Worm (Caenorhabditis elegans): ENCODE measurements around the gene ral-1.
A peak's percentile ranks its signal among the peaks of the same experiment; 100 is the strongest.

Gene ral-1

ce11 chrIII:3271682-3272081 is 39.4 kb upstream of the ral-1 start (continued):
- TF ChIP-seq pha-2 (tag; optimal IDR thresholded peaks at IDR 0.05) (no peak), hlh-15 (tag; optimal IDR thresholded peaks at IDR 0.05) (no peak), C38D4.7 (GFP tag; optimal IDR thresholded peaks at IDR 0.05) (peak; percentile 18), unc-3 (GFP tag; conservative IDR thresholded peaks at IDR 0.05) (no peak), unc-3 (tag; optimal IDR thresholded peaks at IDR 0.05) (no peak), madf-2 (tag; optimal IDR thresholded peaks at IDR 0.05) (peak; percentile 47), ceh-22 (tag; optimal IDR thresholded peaks at IDR 0.05) (no peak), tbx-2 (tag; optimal IDR thresholded peaks at IDR 0.05) (peak; percentile 85), pha-4 (tag; optimal IDR thresholded peaks at IDR 0.05) (no peak), pat-9 (tag; optimal IDR thresholded peaks at IDR 0.05) (no peak), ceh-18 (tag; optimal IDR thresholded peaks at IDR 0.05) (peak; percentile 79), ztf-16 (tag; optimal IDR thresholded peaks at IDR 0.05) (peak; percentile 46), ceh-48 (tag; optimal IDR thresholded peaks at IDR 0.05) (no peak), Y22D7AL.16 (tag; optimal IDR thresholded peaks at IDR 0.05) (no peak), lin-11 (tag; optimal IDR thresholded peaks at IDR 0.05) (no peak), fax-1 (tag; optimal IDR thresholded peaks at IDR 0.05) (no peak), unc-86 (tag; optimal IDR thresholded peaks at IDR 0.05) (no peak), gmeb-2 (tag; optimal IDR thresholded peaks at IDR 0.05) (no peak), odd-2 (tag; optimal IDR thresholded peaks at IDR 0.05) (no peak), rnt-1 (tag; optimal IDR thresholded peaks at IDR 0.05) (peak; percentile 84), ceh-31 (tag; optimal IDR thresholded peaks at IDR 0.05) (peak; percentile 73), sdc-2 (tag; optimal IDR thresholded peaks at IDR 0.05) (peak; percentile 33), elt-2 (tag; optimal IDR thresholded peaks at IDR 0.05) (peak; percentile 14), ceh-9 (tag; optimal IDR thresholded peaks at IDR 0.05) (no peak), ttx-3 (tag; optimal IDR thresholded peaks at IDR 0.05) (no peak), C08G9.2 (tag; optimal IDR thresholded peaks at IDR 0.05) (no peak), F13H6.1 (tag; optimal IDR thresholded peaks at IDR 0.05) (no peak), zip-5 (tag; optimal IDR thresholded peaks at IDR 0.05) (no peak), sox-2 (GFP tag; IDR thresholded peaks at IDR 0.05) (no peak), nhr-232 (tag; optimal IDR thresholded peaks at IDR 0.05) (no peak), dve-1 (tag; optimal IDR thresholded peaks at IDR 0.05) (peak; percentile 45), ahr-1 (tag; optimal IDR thresholded peaks at IDR 0.05) (no peak), che-1 (tag; optimal IDR thresholded peaks at IDR 0.05) (no peak), ceh-24 (tag; optimal IDR thresholded peaks at IDR 0.05) (no peak), ets-4 (tag; optimal IDR thresholded peaks at IDR 0.05) (no peak), nfya-1 (tag; optimal IDR thresholded peaks at IDR 0.05) (peak; percentile 70), ceh-2 (tag; optimal IDR thresholded peaks at IDR 0.05) (peak; percentile 54), ceh-30 (tag; optimal IDR thresholded peaks at IDR 0.05) (no peak), syd-9 (tag; optimal IDR thresholded peaks at IDR 0.05) (peak; percentile 25), pqm-1 (tag; optimal IDR thresholded peaks at IDR 0.05) (no peak), T23F11.4 (GFP tag; optimal IDR thresholded peaks at IDR 0.05) (no peak), sox-4 (tag; optimal IDR thresholded peaks at IDR 0.05) (no peak)

- no peak for TF ChIP-seq madf-2 (tag; optimal IDR thresholded peaks at IDR 0.05)
- no peak for TF ChIP-seq ceh-45 (GFP tag; IDR thresholded peaks at IDR 0.05)
- TF ChIP-seq hlh-6 (tag; optimal IDR thresholded peaks at IDR 0.05) = no peak
- no peak for TF ChIP-seq hlh-13 (GFP tag; optimal IDR thresholded peaks at IDR 0.05)
- peak; percentile 53 for TF ChIP-seq unc-55 (GFP tag; optimal IDR thresholded peaks at IDR 0.05)
- no peak for TF ChIP-seq syd-9 (tag; optimal IDR thresholded peaks at IDR 0.05)
- TF ChIP-seq ceh-2 (tag; optimal IDR thresholded peaks at IDR 0.05) = no peak
- peak; percentile 28 for TF ChIP-seq rnt-1 (tag; optimal IDR thresholded peaks at IDR 0.05)
- TF ChIP-seq unc-42 (tag; optimal IDR thresholded peaks at IDR 0.05) = peak; percentile 82
- TF ChIP-seq hlh-15 (tag; optimal IDR thresholded peaks at IDR 0.05) = no peak
- no peak for TF ChIP-seq K02D7.2 (tag; optimal IDR thresholded peaks at IDR 0.05)
- no peak for TF ChIP-seq nhr-11 (tag; optimal IDR thresholded peaks at IDR 0.05)
- TF ChIP-seq T23F11.4 (GFP tag; optimal IDR thresholded peaks at IDR 0.05) = no peak
- no peak for TF ChIP-seq fkh-6 (tag; optimal IDR thresholded peaks at IDR 0.05)
- TF ChIP-seq dve-1 (tag; optimal IDR thresholded peaks at IDR 0.05) = no peak
- no peak for TF ChIP-seq odd-2 (tag; optimal IDR thresholded peaks at IDR 0.05)
- TF ChIP-seq eyg-1 (tag; optimal IDR thresholded peaks at IDR 0.05) = no peak
- TF ChIP-seq Y22D7AL.16 (tag; optimal IDR thresholded peaks at IDR 0.05) = no peak
- TF ChIP-seq ceh-31 (tag; optimal IDR thresholded peaks at IDR 0.05) = peak; percentile 57
- TF ChIP-seq mec-3 (tag; optimal IDR thresholded peaks at IDR 0.05; ENCODE audit: borderline replicate concordance) = no peak
- peak; percentile 34 for TF ChIP-seq ceh-18 (tag; optimal IDR thresholded peaks at IDR 0.05)
- TF ChIP-seq sdc-2 (tag; optimal IDR thresholded peaks at IDR 0.05) = no peak
- TF ChIP-seq nfya-1 (tag; optimal IDR thresholded peaks at IDR 0.05) = peak; percentile 73
- TF ChIP-seq fax-1 (tag; optimal IDR thresholded peaks at IDR 0.05) = no peak
- TF ChIP-seq elt-4 (tag; optimal IDR thresholded peaks at IDR 0.05) = no peak
Observed at ce11 chrIII:3273141-3273540, 38.0 kb upstream of the ral-1 start.

Data from whole organism, late embryonic.